Worm (Caenorhabditis elegans) whole organism, L2 larva: ENCODE results near the gene suex-1.
A peak's percentile ranks its signal among the peaks of the same experiment; 100 is the strongest.

Experiments used
- C34F6.9 ChIP-seq: fragments of 150-350 bp; optimal IDR thresholded peaks from 2 replicates; lab custom pipeline; 2014; ENCODE audit warnings: missing biosample characterization, missing genetic modification characterization
- F13H6.1 ChIP-seq: sonication (generic microtip); optimal IDR thresholded peaks from 2 replicates; lab custom pipeline; 2016; ENCODE audit warnings: missing genetic modification characterization, missing compliant biosample characterization
- R02D3.7 ChIP-seq: fragments of 150-350 bp; optimal IDR thresholded peaks from 2 replicates; lab custom pipeline; 2014; ENCODE audit warnings: missing biosample characterization, missing genetic modification characterization
- Y55F3AM.14 ChIP-seq: fragments of 200-800 bp; sonication (Bioruptor generic); optimal IDR thresholded peaks from 2 replicates; lab custom pipeline; 2018; ENCODE audit warnings: mild to moderate bottlenecking, missing genetic modification characterization, missing compliant biosample characterization
- ZK546.5 ChIP-seq: sonication (generic microtip); optimal IDR thresholded peaks from 2 replicates; lab custom pipeline; 2017; ENCODE audit warnings: missing biosample characterization, missing genetic modification characterization
- alr-1 ChIP-seq: fragments of 150-350 bp; optimal IDR thresholded peaks from 2 replicates; lab custom pipeline; 2014; ENCODE audit warnings: missing biosample characterization, missing genetic modification characterization
- aly-2 ChIP-seq: fragments of 150-350 bp; optimal IDR thresholded peaks from 2 replicates; lab custom pipeline; 2014; ENCODE audit warnings: missing biosample characterization, missing genetic modification characterization
- ama-1 ChIP-seq: fragments of 150-350 bp; optimal IDR thresholded peaks from 2 replicates; lab custom pipeline; 2018; ENCODE audit warnings: inconsistent platforms
- blmp-1 ChIP-seq: sonication (generic microtip); optimal IDR thresholded peaks from 2 replicates; lab custom pipeline; 2017; ENCODE audit warnings: missing genetic modification characterization, mild to moderate bottlenecking, missing compliant biosample characterization, antibody characterized with exemption, moderate library complexity; ENCODE audit not compliant: insufficient read depth
- ceh-16 ChIP-seq: fragments of 150-350 bp; optimal IDR thresholded peaks from 2 replicates; lab custom pipeline; 2014; ENCODE audit warnings: missing biosample characterization, missing genetic modification characterization
- ceh-82 ChIP-seq: fragments of 150-350 bp; optimal IDR thresholded peaks from 2 replicates; lab custom pipeline; 2014; ENCODE audit warnings: missing biosample characterization, missing genetic modification characterization
- crh-2 ChIP-seq: sonication (generic microtip); optimal IDR thresholded peaks from 2 replicates; lab custom pipeline; 2017; ENCODE audit warnings: missing biosample characterization, missing genetic modification characterization
- dmd-4 ChIP-seq: sonication (generic microtip); optimal IDR thresholded peaks from 2 replicates; lab custom pipeline; 2017; ENCODE audit warnings: missing biosample characterization, missing genetic modification characterization
- egl-27 ChIP-seq: sonication (generic microtip); optimal IDR thresholded peaks from 3 replicates; lab custom pipeline; 2017; ENCODE audit warnings: missing biosample characterization, missing genetic modification reagents, missing genetic modification characterization
- elt-1 ChIP-seq: fragments of 150-350 bp; optimal IDR thresholded peaks from 2 replicates; lab custom pipeline; 2014; ENCODE audit warnings: missing biosample characterization, missing genetic modification characterization
- elt-3 ChIP-seq: sonication (generic microtip); optimal IDR thresholded peaks from 2 replicates; lab custom pipeline; 2017; ENCODE audit warnings: missing biosample characterization, missing genetic modification characterization
- fos-1 ChIP-seq: fragments of 150-350 bp; optimal IDR thresholded peaks from 2 replicates; lab custom pipeline; 2014; ENCODE audit warnings: missing biosample characterization, missing genetic modification characterization
- gmeb-1 ChIP-seq: fragments of 150-350 bp; optimal IDR thresholded peaks from 2 replicates; lab custom pipeline; 2014; ENCODE audit warnings: missing biosample characterization, missing genetic modification characterization
- lin-11 ChIP-seq: fragments of 150-350 bp; sonication (generic microtip); optimal IDR thresholded peaks from 2 replicates; lab custom pipeline; 2014; ENCODE audit warnings: missing biosample characterization, missing genetic modification characterization, inconsistent platforms, mixed read lengths
- lin-13 ChIP-seq: fragments of 150-350 bp; optimal IDR thresholded peaks from 2 replicates; lab custom pipeline; 2014; ENCODE audit warnings: missing biosample characterization, missing genetic modification reagents, missing genetic modification characterization
- lin-39 ChIP-seq: fragments of 150-350 bp; optimal IDR thresholded peaks from 2 replicates; lab custom pipeline; 2014; ENCODE audit warnings: missing biosample characterization, missing genetic modification reagents, missing genetic modification characterization
- lsy-2 ChIP-seq, 2 experiments: fragments of 150-350 bp in 1 of 2; sonication (generic microtip) in 1 of 2; optimal IDR thresholded peaks; 2 replicates each; lab custom pipeline; 2014 to 2017; ENCODE audit warnings: missing biosample characterization in 2 of 2, missing genetic modification characterization in 2 of 2
- mab-5 ChIP-seq: fragments of 150-350 bp; optimal IDR thresholded peaks from 2 replicates; lab custom pipeline; 2014; ENCODE audit warnings: missing biosample characterization, missing genetic modification characterization
- mbf-1 ChIP-seq: sonication (generic microtip); optimal IDR thresholded peaks from 2 replicates; lab custom pipeline; 2017; ENCODE audit warnings: missing biosample characterization, missing genetic modification characterization
- mdl-1 ChIP-seq, 2 experiments: fragments of 150-350 bp in 1 of 2; sonication (generic microtip) in 1 of 2; optimal IDR thresholded peaks; 2 replicates each; lab custom pipeline; 2017; ENCODE audit warnings: missing biosample characterization in 2 of 2, missing genetic modification characterization in 2 of 2
- nhr-10 ChIP-seq: sonication (generic microtip); optimal IDR thresholded peaks from 2 replicates; lab custom pipeline; 2017; ENCODE audit warnings: missing biosample characterization, missing genetic modification characterization
- nhr-11 ChIP-seq: fragments of 150-350 bp; optimal IDR thresholded peaks from 2 replicates; lab custom pipeline; 2014; ENCODE audit warnings: missing biosample characterization, missing genetic modification characterization
- nhr-12 ChIP-seq: fragments of 150-350 bp; optimal IDR thresholded peaks from 2 replicates; lab custom pipeline; 2014; ENCODE audit warnings: missing biosample characterization, missing genetic modification characterization
- nhr-129 ChIP-seq: fragments of 150-350 bp; optimal IDR thresholded peaks from 2 replicates; lab custom pipeline; 2014; ENCODE audit warnings: missing biosample characterization, missing genetic modification characterization
- nhr-21 ChIP-seq: fragments of 150-350 bp; optimal IDR thresholded peaks from 2 replicates; lab custom pipeline; 2014; ENCODE audit warnings: missing biosample characterization, missing genetic modification characterization
- nhr-23 ChIP-seq: fragments of 150-350 bp; optimal IDR thresholded peaks from 2 replicates; lab custom pipeline; 2014; ENCODE audit warnings: missing biosample characterization, missing genetic modification reagents, missing genetic modification characterization
- nhr-237 ChIP-seq: fragments of 150-350 bp; optimal IDR thresholded peaks from 2 replicates; lab custom pipeline; 2014; ENCODE audit warnings: missing biosample characterization, missing genetic modification characterization
- nhr-25 ChIP-seq: fragments of 150-350 bp; sonication (generic microtip); optimal IDR thresholded peaks from 3 replicates; lab custom pipeline; 2014; ENCODE audit warnings: missing biosample characterization, missing genetic modification characterization
- nhr-6 ChIP-seq: fragments of 150-350 bp; optimal IDR thresholded peaks from 2 replicates; lab custom pipeline; 2014; ENCODE audit warnings: missing biosample characterization, missing genetic modification characterization
- nhr-77 ChIP-seq: fragments of 150-350 bp; optimal IDR thresholded peaks from 2 replicates; lab custom pipeline; 2014; ENCODE audit warnings: missing biosample characterization, missing genetic modification characterization
- peb-1 ChIP-seq: fragments of 150-350 bp; optimal IDR thresholded peaks from 2 replicates; lab custom pipeline; 2014; ENCODE audit warnings: missing biosample characterization, missing genetic modification characterization
- sem-4 ChIP-seq: fragments of 150-350 bp; optimal IDR thresholded peaks from 2 replicates; lab custom pipeline; 2014; ENCODE audit warnings: missing biosample characterization, missing genetic modification reagents, missing genetic modification characterization
- skn-1 ChIP-seq: sonication (generic microtip); optimal IDR thresholded peaks from 2 replicates; lab custom pipeline; 2017; ENCODE audit warnings: missing biosample characterization, missing genetic modification characterization
- sma-3 ChIP-seq: sonication (generic microtip); optimal IDR thresholded peaks from 2 replicates; lab custom pipeline; 2016; ENCODE audit warnings: missing genetic modification reagents, missing genetic modification characterization, missing compliant biosample characterization
- sma-9 ChIP-seq, 2 experiments: fragments of 150-350 bp in 1 of 2; sonication (generic microtip) in 1 of 2; optimal IDR thresholded peaks; 2 replicates each; lab custom pipeline; 2014 to 2016; ENCODE audit warnings: missing genetic modification characterization in 2 of 2, mild to moderate bottlenecking in 1 of 2, missing biosample characterization in 1 of 2, missing compliant biosample characterization in 1 of 2, missing genetic modification reagents in 1 of 2, moderate library complexity in 1 of 2
- snpc-4 ChIP-seq: fragments of 150-350 bp; optimal IDR thresholded peaks from 2 replicates; lab custom pipeline; 2014; ENCODE audit warnings: missing biosample characterization, missing genetic modification characterization
- unc-39 ChIP-seq: fragments of 150-350 bp; optimal IDR thresholded peaks from 2 replicates; lab custom pipeline; 2014; ENCODE audit warnings: missing biosample characterization, missing genetic modification characterization
- unc-55 ChIP-seq: fragments of 150-350 bp; sonication (generic microtip); optimal IDR thresholded peaks from 3 replicates; lab custom pipeline; 2014; ENCODE audit warnings: missing biosample characterization, missing genetic modification reagents, missing genetic modification characterization
- unc-62 ChIP-seq: fragments of 150-350 bp; optimal IDR thresholded peaks from 2 replicates; lab custom pipeline; 2014; ENCODE audit warnings: missing biosample characterization, missing genetic modification reagents, missing genetic modification characterization
- zag-1 ChIP-seq: fragments of 150-350 bp; optimal IDR thresholded peaks from 2 replicates; lab custom pipeline; 2014; ENCODE audit warnings: missing biosample characterization, missing genetic modification characterization
- ztf-1 ChIP-seq: fragments of 200-800 bp; sonication (Bioruptor generic); conservative IDR thresholded peaks from 2 replicates; pipeline ENCODE4 v1.3.6; 2022; ENCODE audit warnings: missing genetic modification characterization, missing compliant biosample characterization
- ztf-11 ChIP-seq: sonication (generic microtip); optimal IDR thresholded peaks from 2 replicates; lab custom pipeline; 2017; ENCODE audit warnings: missing biosample characterization, missing genetic modification characterization
- ztf-4 ChIP-seq: fragments of 150-350 bp; optimal IDR thresholded peaks from 2 replicates; lab custom pipeline; 2014; ENCODE audit warnings: missing biosample characterization, missing genetic modification characterization

Gene suex-1

DNA sequence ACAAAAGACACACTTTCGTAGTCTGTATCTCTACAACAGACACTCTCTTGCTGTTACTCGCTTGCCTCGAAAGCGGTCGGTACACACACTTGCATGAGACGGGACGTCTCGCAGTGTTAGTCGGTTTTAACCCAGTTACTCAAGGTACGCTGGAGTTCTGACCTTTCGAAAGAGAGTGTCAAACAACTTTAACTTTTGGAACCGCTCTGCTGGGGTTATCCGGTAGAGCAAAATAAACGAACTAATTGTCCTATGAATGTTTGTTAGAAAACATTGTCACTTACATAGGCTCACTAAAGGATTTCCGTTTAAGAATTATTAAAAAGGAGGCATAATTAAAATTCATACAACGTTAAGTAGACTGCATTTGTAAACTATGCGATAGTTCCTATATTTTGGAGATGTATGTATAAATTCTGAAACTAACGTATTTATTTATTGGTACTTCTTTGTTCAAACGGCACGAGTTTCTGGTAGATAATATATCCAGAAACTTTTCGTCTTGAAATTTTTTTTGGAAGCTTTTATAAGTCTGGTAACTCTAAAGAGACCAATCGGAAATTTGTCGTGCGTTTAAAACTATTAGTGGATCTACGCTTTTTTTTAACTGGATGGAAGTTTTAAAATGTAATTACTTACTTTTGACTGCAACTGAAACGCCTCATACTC lies 45.6 kb upstream of the suex-1 start:
- TF ChIP-seq lsy-2 (tag; optimal IDR thresholded peaks at IDR 0.05; lab: Kevin White, UChicago) (peak; percentile 94 to 97), ZK546.5 (tag; lab: Kevin White, UChicago) (peak; percentile 58), nhr-21 (tag; lab: Kevin White, UChicago) (peak; percentile 99), snpc-4 (tag; lab: Kevin White, UChicago) (peak; percentile 100), alr-1 (tag; lab: Kevin White, UChicago) (no peak), gmeb-1 (tag; lab: Kevin White, UChicago) (peak; percentile 95), ama-1 (lab: Kevin White, UChicago) (peak; percentile 100), peb-1 (tag; lab: Kevin White, UChicago) (peak; percentile 59), aly-2 (tag; lab: Kevin White, UChicago) (peak; percentile 100), ceh-16 (tag; lab: Kevin White, UChicago) (peak; percentile 93), lin-11 (tag; lab: Kevin White, UChicago) (peak; percentile 98), Y55F3AM.14 (GFP tag; lab: Kevin White, UChicago) (peak; percentile 95), nhr-11 (tag; lab: Kevin White, UChicago) (peak; percentile 81), ztf-11 (tag; lab: Kevin White, UChicago) (peak; percentile 62), mab-5 (tag; lab: Kevin White, UChicago) (peak; percentile 96), nhr-237 (peak; percentile 88), nhr-23 (tag; lab: Kevin White, UChicago) (no peak), nhr-77 (tag; lab: Kevin White, UChicago) (peak; percentile 65), lin-13 (GFP tag; lab: Kevin White, UChicago) (peak; percentile 98), egl-27 (peak; percentile 99), ztf-1 (no peak), mdl-1 (tag; optimal IDR thresholded peaks at IDR 0.05; lab: Kevin White, UChicago) (peak; percentile 88 to 92), nhr-10 (tag; lab: Kevin White, UChicago) (peak; percentile 95), lin-39 (tag; lab: Kevin White, UChicago) (peak; percentile 91), nhr-6 (tag; lab: Kevin White, UChicago) (peak; percentile 98), R02D3.7 (tag; lab: Kevin White, UChicago) (peak; percentile 80), elt-3 (tag; lab: Kevin White, UChicago) (no peak), sma-9 (GFP tag; optimal IDR thresholded peaks at IDR 0.05; lab: Kevin White, UChicago) (peak; percentile 99), sma-9 (tag; optimal IDR thresholded peaks at IDR 0.05; lab: Kevin White, UChicago) (peak; percentile 73), blmp-1 (peak; percentile 90), zag-1 (tag; lab: Kevin White, UChicago) (peak; percentile 98), C34F6.9 (tag; lab: Kevin White, UChicago) (peak; percentile 99), fos-1 (tag; lab: Kevin White, UChicago) (peak; percentile 98), ztf-4 (tag; lab: Kevin White, UChicago) (peak; percentile 99), nhr-129 (tag; lab: Kevin White, UChicago) (peak; percentile 99), sma-3 (peak; percentile 98), unc-55 (peak; percentile 99), F13H6.1 (tag; lab: Kevin White, UChicago) (peak; percentile 98), unc-62 (GFP tag; lab: Kevin White, UChicago) (peak; percentile 86), nhr-12 (tag; lab: Kevin White, UChicago) (peak; percentile 74), dmd-4 (tag; lab: Kevin White, UChicago) (peak; percentile 71), skn-1 (tag; lab: Kevin White, UChicago) (peak; percentile 92), ceh-82 (tag; lab: Kevin White, UChicago) (peak; percentile 87), elt-1 (no peak), crh-2 (tag; lab: Kevin White, UChicago) (peak; percentile 99), unc-39 (peak; percentile 76), nhr-25 (peak; percentile 97), sem-4 (tag; lab: Kevin White, UChicago) (peak; percentile 98), mbf-1 (tag; lab: Kevin White, UChicago) (peak; percentile 61)
